Worm (Caenorhabditis elegans): Measurements from ENCODE around the gene marc-5.

DNA sequence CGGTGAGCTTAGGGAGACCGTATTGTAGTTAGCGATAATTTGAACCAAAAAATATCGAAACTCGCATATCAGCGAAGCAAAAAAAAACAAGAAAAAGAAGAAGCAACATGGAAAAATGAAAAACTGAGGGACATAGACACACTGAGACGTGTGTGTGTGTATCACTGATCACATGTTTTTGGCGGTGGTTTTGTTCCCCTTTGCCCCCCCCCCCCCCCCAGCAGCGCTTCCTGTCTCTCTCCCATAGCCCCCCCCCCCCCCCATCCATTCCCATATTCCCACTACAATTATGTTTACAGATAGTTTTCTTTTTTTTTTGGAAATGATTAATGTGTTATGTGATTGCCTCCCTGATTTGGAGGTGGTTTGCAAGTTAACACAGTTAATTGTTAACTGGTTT lies 10.1 kb downstream of the marc-5 start:
- no peak for TF ChIP-seq elt-3 (tag; optimal IDR thresholded peaks at IDR 0.05)
- TF ChIP-seq alr-1 (tag; optimal IDR thresholded peaks at IDR 0.05) = no peak
- TF ChIP-seq zag-1 (tag; optimal IDR thresholded peaks at IDR 0.05) = no peak
- TF ChIP-seq nhr-237 (tag; optimal IDR thresholded peaks at IDR 0.05) = no peak
- no peak for TF ChIP-seq R02D3.7 (tag; optimal IDR thresholded peaks at IDR 0.05)
- no peak for TF ChIP-seq unc-62 (GFP tag; optimal IDR thresholded peaks at IDR 0.05)
- no peak for TF ChIP-seq dmd-4 (tag; optimal IDR thresholded peaks at IDR 0.05)
- TF ChIP-seq ZK546.5 (tag; optimal IDR thresholded peaks at IDR 0.05) = no peak
- TF ChIP-seq nhr-25 (tag; optimal IDR thresholded peaks at IDR 0.05) = no peak
- no peak for TF ChIP-seq ztf-11 (tag; optimal IDR thresholded peaks at IDR 0.05)
- no peak for TF ChIP-seq ceh-82 (tag; optimal IDR thresholded peaks at IDR 0.05)
- TF ChIP-seq lin-11 (tag; optimal IDR thresholded peaks at IDR 0.05) = no peak
- TF ChIP-seq lin-39 (tag; optimal IDR thresholded peaks at IDR 0.05) = no peak
